Worm (Caenorhabditis elegans) whole organism, L3 larva: ENCODE data around the gene lgc-56.

ENCODE experiments used
- R02D3.7 ChIP-seq: fragments of 150-350 bp; optimal IDR thresholded peaks from 2 replicates; lab custom pipeline; 2014; ENCODE audit warnings: missing biosample characterization, missing genetic modification characterization
- ZK546.5 ChIP-seq: sonication (generic microtip); optimal IDR thresholded peaks from 2 replicates; lab custom pipeline; 2017; ENCODE audit warnings: missing biosample characterization, missing genetic modification characterization
- aly-2 ChIP-seq: fragments of 150-350 bp; optimal IDR thresholded peaks from 2 replicates; lab custom pipeline; 2014; ENCODE audit warnings: missing biosample characterization, missing genetic modification characterization
- ama-1 ChIP-seq: fragments of 150-350 bp; optimal IDR thresholded peaks from 2 replicates; lab custom pipeline; 2018
- ceh-16 ChIP-seq: sonication (generic microtip); optimal IDR thresholded peaks from 2 replicates; lab custom pipeline; 2017; ENCODE audit warnings: missing biosample characterization, missing genetic modification characterization
- ceh-28 ChIP-seq: fragments of 150-350 bp; optimal IDR thresholded peaks from 2 replicates; lab custom pipeline; 2014; ENCODE audit warnings: missing biosample characterization, missing genetic modification reagents, missing genetic modification characterization
- ceh-82 ChIP-seq: fragments of 150-350 bp; optimal IDR thresholded peaks from 2 replicates; lab custom pipeline; 2014; ENCODE audit warnings: missing biosample characterization, missing genetic modification characterization
- ceh-9 ChIP-seq: sonication (generic microtip); optimal IDR thresholded peaks from 2 replicates; lab custom pipeline; 2018; ENCODE audit warnings: missing biosample characterization, missing genetic modification characterization
- daf-12 ChIP-seq: fragments of 150-350 bp; optimal IDR thresholded peaks from 2 replicates; lab custom pipeline; 2014; ENCODE audit warnings: missing biosample characterization, missing genetic modification reagents, missing genetic modification characterization
- egl-27 ChIP-seq: sonication (generic microtip); optimal IDR thresholded peaks from 4 replicates; lab custom pipeline; 2017; ENCODE audit warnings: missing biosample characterization, missing genetic modification reagents, missing genetic modification characterization
- egl-5 ChIP-seq: fragments of 150-350 bp; optimal IDR thresholded peaks from 2 replicates; lab custom pipeline; 2017; ENCODE audit warnings: missing biosample characterization, missing genetic modification reagents, missing genetic modification characterization, inconsistent platforms
- elt-1 ChIP-seq: fragments of 150-350 bp; optimal IDR thresholded peaks from 2 replicates; lab custom pipeline; 2014; ENCODE audit warnings: missing biosample characterization, missing genetic modification characterization
- elt-2 ChIP-seq: sonication (generic microtip); optimal IDR thresholded peaks from 2 replicates; lab custom pipeline; 2016; ENCODE audit warnings: missing genetic modification reagents, mild to moderate bottlenecking, missing genetic modification characterization, missing compliant biosample characterization
- elt-3 ChIP-seq, 3 experiments: fragments of 150-350 bp in 1 of 3; sonication (generic microtip) in 2 of 3; optimal IDR thresholded peaks; 2 replicates in 2 of 3; 4 replicates in 1 of 3; lab custom pipeline; 2014 to 2017; ENCODE audit warnings: missing biosample characterization in 3 of 3, missing genetic modification characterization in 3 of 3
- eor-1 ChIP-seq, 2 experiments: fragments of 150-350 bp; optimal IDR thresholded peaks; 2 replicates each; lab custom pipeline; 2014 to 2018; ENCODE audit warnings: missing biosample characterization in 2 of 2, missing genetic modification characterization in 2 of 2
- fkh-10 ChIP-seq: sonication (generic microtip); optimal IDR thresholded peaks from 2 replicates; lab custom pipeline; 2017; ENCODE audit warnings: missing biosample characterization, missing genetic modification reagents, missing genetic modification characterization
- fkh-2 ChIP-seq: fragments of 150-350 bp; optimal IDR thresholded peaks from 2 replicates; lab custom pipeline; 2014; ENCODE audit warnings: missing biosample characterization, missing genetic modification reagents, missing genetic modification characterization
- fos-1 ChIP-seq: fragments of 150-350 bp; optimal IDR thresholded peaks from 2 replicates; lab custom pipeline; 2014; ENCODE audit warnings: missing biosample characterization, missing genetic modification characterization
- hmg-11 ChIP-seq: sonication (generic microtip); optimal IDR thresholded peaks from 2 replicates; lab custom pipeline; 2016; ENCODE audit warnings: missing genetic modification characterization, missing compliant biosample characterization
- jun-1 ChIP-seq: fragments of 150-350 bp; optimal IDR thresholded peaks from 2 replicates; lab custom pipeline; 2014; ENCODE audit warnings: missing biosample characterization, missing genetic modification reagents, missing genetic modification characterization
- lin-15B ChIP-seq: fragments of 150-350 bp; optimal IDR thresholded peaks from 2 replicates; lab custom pipeline; 2014; ENCODE audit warnings: missing biosample characterization, missing genetic modification characterization
- lin-39 ChIP-seq: fragments of 150-350 bp; optimal IDR thresholded peaks from 2 replicates; lab custom pipeline; 2018; ENCODE audit warnings: missing biosample characterization, missing genetic modification reagents, missing genetic modification characterization
- lsy-12 ChIP-seq: sonication (generic microtip); optimal IDR thresholded peaks from 2 replicates; lab custom pipeline; 2016; ENCODE audit warnings: mild to moderate bottlenecking, missing genetic modification characterization, missing compliant biosample characterization
- mdl-1 ChIP-seq: fragments of 150-350 bp; optimal IDR thresholded peaks from 2 replicates; lab custom pipeline; 2014; ENCODE audit warnings: missing biosample characterization, missing genetic modification characterization
- mml-1 ChIP-seq: fragments of 150-350 bp; sonication (generic microtip); optimal IDR thresholded peaks from 3 replicates; lab custom pipeline; 2014; ENCODE audit warnings: missing biosample characterization, missing genetic modification characterization
- nhr-11 ChIP-seq: fragments of 150-350 bp; optimal IDR thresholded peaks from 2 replicates; lab custom pipeline; 2014; ENCODE audit warnings: missing biosample characterization, missing genetic modification characterization
- nhr-12 ChIP-seq: fragments of 150-350 bp; optimal IDR thresholded peaks from 2 replicates; lab custom pipeline; 2014; ENCODE audit warnings: missing biosample characterization, missing genetic modification characterization
- nhr-23 ChIP-seq: fragments of 150-350 bp; optimal IDR thresholded peaks from 2 replicates; lab custom pipeline; 2014; ENCODE audit warnings: missing biosample characterization, missing genetic modification reagents, missing genetic modification characterization
- nhr-237 ChIP-seq: fragments of 150-350 bp; optimal IDR thresholded peaks from 2 replicates; lab custom pipeline; 2014; ENCODE audit warnings: missing biosample characterization, missing genetic modification characterization
- nhr-25 ChIP-seq: sonication (generic microtip); optimal IDR thresholded peaks from 2 replicates; lab custom pipeline; 2017; ENCODE audit warnings: missing biosample characterization, missing genetic modification characterization
- nhr-28 ChIP-seq: fragments of 150-350 bp; optimal IDR thresholded peaks from 2 replicates; lab custom pipeline; 2014; ENCODE audit warnings: missing biosample characterization, missing genetic modification characterization
- nhr-43 ChIP-seq: sonication (generic microtip); optimal IDR thresholded peaks from 2 replicates; lab custom pipeline; 2016; ENCODE audit warnings: mild to moderate bottlenecking, missing genetic modification characterization, missing compliant biosample characterization; ENCODE audit not compliant: poor library complexity, severe bottlenecking
- nhr-67 ChIP-seq: fragments of 150-350 bp; optimal IDR thresholded peaks from 2 replicates; lab custom pipeline; 2014; ENCODE audit warnings: missing biosample characterization, missing genetic modification characterization
- nhr-77 ChIP-seq: fragments of 150-350 bp; optimal IDR thresholded peaks from 2 replicates; lab custom pipeline; 2014; ENCODE audit warnings: missing biosample characterization, missing genetic modification characterization
- pha-4 ChIP-seq: fragments of 150-350 bp; optimal IDR thresholded peaks from 2 replicates; lab custom pipeline; 2014; ENCODE audit warnings: missing biosample characterization, missing genetic modification reagents, missing genetic modification characterization
- pqm-1 ChIP-seq: fragments of 150-350 bp; optimal IDR thresholded peaks from 2 replicates; lab custom pipeline; 2017; ENCODE audit warnings: missing biosample characterization, missing genetic modification characterization, inconsistent platforms
- sea-2 ChIP-seq: fragments of 150-350 bp; sonication (generic microtip); optimal IDR thresholded peaks from 4 replicates; lab custom pipeline; 2014; ENCODE audit warnings: missing biosample characterization, missing genetic modification reagents, missing genetic modification characterization
- skn-1 ChIP-seq: fragments of 150-350 bp; optimal IDR thresholded peaks from 2 replicates; lab custom pipeline; 2014; ENCODE audit warnings: missing biosample characterization, missing genetic modification characterization
- snpc-4 ChIP-seq: fragments of 150-350 bp; optimal IDR thresholded peaks from 2 replicates; lab custom pipeline; 2014; ENCODE audit warnings: missing biosample characterization, missing genetic modification characterization
- tbx-2 ChIP-seq: sonication (generic microtip); optimal IDR thresholded peaks from 2 replicates; lab custom pipeline; 2016; ENCODE audit warnings: mild to moderate bottlenecking, missing genetic modification characterization, missing compliant biosample characterization
- unc-39 ChIP-seq: sonication (generic microtip); optimal IDR thresholded peaks from 4 replicates; lab custom pipeline; 2017; ENCODE audit warnings: missing biosample characterization, missing genetic modification characterization
- unc-62 ChIP-seq: fragments of 150-350 bp; sonication (generic microtip); optimal IDR thresholded peaks from 4 replicates; lab custom pipeline; 2014; ENCODE audit warnings: missing biosample characterization, missing genetic modification reagents, missing genetic modification characterization
- zag-1 ChIP-seq: fragments of 150-350 bp; optimal IDR thresholded peaks from 2 replicates; lab custom pipeline; 2014; ENCODE audit warnings: missing biosample characterization, missing genetic modification characterization
- ztf-11 ChIP-seq: fragments of 150-350 bp; optimal IDR thresholded peaks from 2 replicates; lab custom pipeline; 2014; ENCODE audit warnings: missing biosample characterization, missing genetic modification characterization
- ztf-4 ChIP-seq: fragments of 150-350 bp; optimal IDR thresholded peaks from 2 replicates; lab custom pipeline; 2014; ENCODE audit warnings: missing biosample characterization, missing genetic modification characterization

lgc-56 gene

ce11 chrII:5103189-5103588 lies 27.0 kb upstream of the lgc-56 start:
- no peak for TF ChIP-seq hmg-11
- TF ChIP-seq elt-1, result peak; percentile 88
- TF ChIP-seq nhr-25, result peak; percentile 3

ce11 chrII:5103784-5104457 lies 26.3 kb upstream of the lgc-56 start, which contains the start of the genes C04G6.11 and mpk-2:
Gene C04G6.11, minus strand, starts transcription at chrII:5103834.
Gene mpk-2, plus strand, starts transcription at chrII:5104118.
- TF ChIP-seq nhr-237 (no peak), fkh-2 (tag; lab: Kevin White, UChicago) (no peak), elt-2 (peak; percentile 99), ama-1 (no peak), pqm-1 (tag; lab: Kevin White, UChicago) (peak; percentile 42), nhr-23 (tag; lab: Kevin White, UChicago) (no peak), elt-1 (no peak), egl-27 (tag; lab: Kevin White, UChicago) (no peak), egl-5 (tag; lab: Kevin White, UChicago) (no peak), nhr-43 (tag; lab: Kevin White, UChicago) (no peak), unc-62 (GFP tag; lab: Kevin White, UChicago) (no peak), jun-1 (peak; percentile 33), ztf-4 (tag; lab: Kevin White, UChicago) (no peak), mdl-1 (tag; lab: Kevin White, UChicago) (no peak), fkh-10 (GFP tag; lab: Kevin White, UChicago) (no peak), unc-39 (tag; lab: Kevin White, UChicago) (no peak), mml-1 (tag; lab: Kevin White, UChicago) (no peak), nhr-67 (no peak), nhr-25 (no peak), nhr-77 (tag; lab: Kevin White, UChicago) (no peak), ztf-11 (tag; lab: Kevin White, UChicago) (no peak), lin-15B (tag; lab: Kevin White, UChicago) (no peak), pha-4 (tag; lab: Kevin White, UChicago) (peak; percentile 27), daf-12 (tag; lab: Kevin White, UChicago) (no peak), tbx-2 (tag; lab: Kevin White, UChicago) (no peak), skn-1 (tag; lab: Kevin White, UChicago) (no peak), sea-2 (no peak), ceh-16 (tag; lab: Kevin White, UChicago) (no peak), elt-3 (tag; optimal IDR thresholded peaks at IDR 0.05; lab: Kevin White, UChicago) (no peak), lin-39 (tag; lab: Kevin White, UChicago) (no peak), ceh-28 (tag; lab: Kevin White, UChicago) (no peak), nhr-28 (tag; lab: Kevin White, UChicago) (no peak)

ce11 chrII:5105020-5105419 lies 25.2 kb upstream of the lgc-56 start:
- TF ChIP-seq ZK546.5 (tag; lab: Kevin White, UChicago) (no peak), snpc-4 (tag; lab: Kevin White, UChicago) (peak; percentile 21), fkh-2 (tag; lab: Kevin White, UChicago) (no peak), eor-1 (tag; optimal IDR thresholded peaks at IDR 0.05; lab: Kevin White, UChicago) (no peak), nhr-43 (tag; lab: Kevin White, UChicago) (peak; percentile 87), lin-15B (tag; lab: Kevin White, UChicago) (peak; percentile 6), nhr-237 (no peak), pqm-1 (tag; lab: Kevin White, UChicago) (no peak), zag-1 (tag; lab: Kevin White, UChicago) (peak; percentile 4), mml-1 (tag; lab: Kevin White, UChicago) (no peak), ceh-82 (tag; lab: Kevin White, UChicago) (no peak), ceh-16 (tag; lab: Kevin White, UChicago) (no peak), lsy-12 (tag; lab: Kevin White, UChicago) (peak; percentile 78), unc-39 (tag; lab: Kevin White, UChicago) (no peak), elt-1 (no peak), nhr-77 (tag; lab: Kevin White, UChicago) (peak; percentile 34), ztf-11 (tag; lab: Kevin White, UChicago) (no peak), pha-4 (tag; lab: Kevin White, UChicago) (peak; percentile 78), nhr-11 (tag; lab: Kevin White, UChicago) (no peak), nhr-12 (tag; lab: Kevin White, UChicago) (no peak), nhr-67 (no peak), ztf-4 (tag; lab: Kevin White, UChicago) (peak; percentile 19), nhr-25 (no peak), R02D3.7 (tag; lab: Kevin White, UChicago) (no peak), aly-2 (peak; percentile 68), skn-1 (tag; lab: Kevin White, UChicago) (no peak), lin-39 (tag; lab: Kevin White, UChicago) (peak; percentile 41), nhr-28 (tag; lab: Kevin White, UChicago) (no peak), fos-1 (tag; lab: Kevin White, UChicago) (no peak), fkh-10 (GFP tag; lab: Kevin White, UChicago) (no peak), sea-2 (no peak), egl-27 (tag; lab: Kevin White, UChicago) (peak; percentile 67), mdl-1 (tag; lab: Kevin White, UChicago) (no peak), ceh-9 (no peak), nhr-23 (tag; lab: Kevin White, UChicago) (peak; percentile 69), tbx-2 (tag; lab: Kevin White, UChicago) (peak; percentile 75), jun-1 (peak; percentile 11), hmg-11 (peak; percentile 83), daf-12 (tag; lab: Kevin White, UChicago) (no peak), egl-5 (tag; lab: Kevin White, UChicago) (no peak), ceh-28 (tag; lab: Kevin White, UChicago) (no peak)
